Fruit fly (Drosophila melanogaster) whole organism, embryonic: ENCODE data around the gene CG7386.

ENCODE experiments used
- Ada2b ChIP-seq: fragments of 200-800 bp; sonication (Bioruptor generic); IDR thresholded peaks from 2 replicates; pipeline ENCODE4 v1.3.6; 2022; ENCODE audit warnings: missing biosample characterization, missing genetic modification characterization
- CG10274 ChIP-seq: fragments of 200-800 bp; sonication (Bioruptor generic); optimal IDR thresholded peaks from 3 replicates; lab custom pipeline; 2017; ENCODE audit warnings: missing biosample characterization, mild to moderate bottlenecking, missing genetic modification characterization
- CG10431 ChIP-seq: fragments of 200-800 bp; sonication (Bioruptor generic); optimal IDR thresholded peaks from 3 replicates; lab custom pipeline; 2018; ENCODE audit warnings: missing biosample characterization, mild to moderate bottlenecking, missing genetic modification characterization
- CG10979 ChIP-seq: fragments of 200-800 bp; sonication (Bioruptor generic); optimal IDR thresholded peaks from 2 replicates; lab custom pipeline; 2018; ENCODE audit warnings: missing biosample characterization, mild to moderate bottlenecking, missing genetic modification characterization, moderate library complexity
- CG11093 ChIP-seq: fragments of 200-800 bp; sonication (Bioruptor generic); IDR thresholded peaks from 3 replicates; pipeline ENCODE4 v1.3.6; 2022; ENCODE audit warnings: missing biosample characterization, missing genetic modification characterization
- CG11456 ChIP-seq: fragments of 200-800 bp; sonication (Bioruptor generic); IDR thresholded peaks from 3 replicates; pipeline ENCODE4 v1.3.6; 2022; ENCODE audit warnings: missing biosample characterization, missing genetic modification characterization
- CG12155 ChIP-seq: fragments of 200-800 bp; sonication (Bioruptor generic); optimal IDR thresholded peaks from 3 replicates; lab custom pipeline; 2016; ENCODE audit warnings: missing biosample characterization, missing genetic modification characterization
- CG13624 ChIP-seq: fragments of 200-800 bp; sonication (Bioruptor generic); optimal IDR thresholded peaks from 2 replicates; lab custom pipeline; 2016; ENCODE audit warnings: missing biosample characterization, missing genetic modification characterization
- CG18599 ChIP-seq: fragments of 200-800 bp; sonication (Bioruptor generic); optimal IDR thresholded peaks from 3 replicates; lab custom pipeline; 2017; ENCODE audit warnings: missing biosample characterization, missing genetic modification characterization, mild to moderate bottlenecking, moderate library complexity, missing genetic modification reagents
- CG2116 ChIP-seq: fragments of 200-800 bp; sonication (Bioruptor generic); optimal IDR thresholded peaks from 3 replicates; lab custom pipeline; 2018; ENCODE audit warnings: missing biosample characterization, mild to moderate bottlenecking, missing genetic modification characterization
- CG30020 ChIP-seq: fragments of 200-800 bp; optimal IDR thresholded peaks from 2 replicates; lab custom pipeline; 2019; ENCODE audit warnings: missing biosample characterization, mild to moderate bottlenecking, missing genetic modification characterization, moderate library complexity
- CG30403 ChIP-seq: fragments of 200-800 bp; sonication (Bioruptor generic); optimal IDR thresholded peaks from 3 replicates; lab custom pipeline; 2016; ENCODE audit warnings: missing biosample characterization, missing genetic modification characterization
- CG31224 ChIP-seq: fragments of 200-800 bp; sonication (Bioruptor generic); IDR thresholded peaks from 2 replicates; pipeline ENCODE4 v1.3.6; 2022; ENCODE audit warnings: missing biosample characterization, missing genetic modification characterization
- CG34224 ChIP-seq: fragments of 200-800 bp; sonication (Bioruptor generic); IDR thresholded peaks from 3 replicates; pipeline ENCODE4 v1.3.6; 2022; ENCODE audit warnings: missing biosample characterization, missing genetic modification characterization; ENCODE audit not compliant: partially characterized antibody
- CG42726 ChIP-seq: fragments of 200-800 bp; sonication (Bioruptor generic); IDR thresholded peaks from 2 replicates; pipeline ENCODE4 v1.3.6; 2022; ENCODE audit warnings: missing biosample characterization, missing genetic modification characterization; ENCODE audit not compliant: partially characterized antibody
- CG6175 ChIP-seq: fragments of 200-800 bp; sonication (Bioruptor generic); IDR thresholded peaks from 3 replicates; pipeline ENCODE4 v1.3.6; 2022; ENCODE audit warnings: missing biosample characterization, missing genetic modification characterization
- CG7556 ChIP-seq: fragments of 200-800 bp; sonication (Bioruptor generic); optimal IDR thresholded peaks from 2 replicates; lab custom pipeline; 2017; ENCODE audit warnings: missing biosample characterization, mild to moderate bottlenecking, missing genetic modification characterization
- CG8765 ChIP-seq: fragments of 200-800 bp; sonication (Bioruptor generic); IDR thresholded peaks from 2 replicates; pipeline ENCODE4 v1.3.6; 2022; ENCODE audit warnings: missing biosample characterization, missing genetic modification characterization
- D19B ChIP-seq: fragments of 200-800 bp; sonication (Bioruptor generic); optimal IDR thresholded peaks from 2 replicates; lab custom pipeline; 2017; ENCODE audit warnings: missing biosample characterization, mild to moderate bottlenecking, missing genetic modification characterization
- Dad ChIP-seq: fragments of 200-800 bp; sonication (Bioruptor generic); optimal IDR thresholded peaks from 3 replicates; lab custom pipeline; 2016; ENCODE audit warnings: missing biosample characterization, missing genetic modification characterization
- Dip3 ChIP-seq: fragments of 200-800 bp; sonication (Bioruptor generic); optimal IDR thresholded peaks from 3 replicates; lab custom pipeline; 2016; ENCODE audit warnings: missing biosample characterization, missing genetic modification characterization
- Fer3 ChIP-seq: fragments of 200-800 bp; sonication (Bioruptor generic); optimal IDR thresholded peaks from 2 replicates; lab custom pipeline; 2018; ENCODE audit warnings: missing biosample characterization, mild to moderate bottlenecking, missing genetic modification characterization, moderate library complexity
- HHEX ChIP-seq: fragments of 200-800 bp; sonication (Bioruptor generic); optimal IDR thresholded peaks from 3 replicates; lab custom pipeline; 2017; ENCODE audit warnings: missing biosample characterization, mild to moderate bottlenecking, missing genetic modification characterization, missing genetic modification reagents
- Hmr ChIP-seq: fragments of 200-800 bp; sonication (Bioruptor generic); optimal IDR thresholded peaks from 3 replicates; lab custom pipeline; 2017; ENCODE audit warnings: mild to moderate bottlenecking, missing biosample characterization, missing genetic modification reagents, missing genetic modification characterization
- Hr39 ChIP-seq: fragments of >200 bp; optimal IDR thresholded peaks from 2 replicates; lab custom pipeline; 2017
- Side ChIP-seq: fragments of 200-800 bp; sonication (Bioruptor generic); optimal IDR thresholded peaks from 2 replicates; lab custom pipeline; 2016; ENCODE audit warnings: missing biosample characterization, missing genetic modification characterization
- Ssrp ChIP-seq: fragments of 200-800 bp; sonication (Bioruptor generic); optimal IDR thresholded peaks from 2 replicates; lab custom pipeline; 2018; ENCODE audit warnings: missing biosample characterization, mild to moderate bottlenecking, missing genetic modification characterization, moderate library complexity
- Taf1 ChIP-seq: fragments of 200-800 bp; sonication (Bioruptor generic); IDR thresholded peaks from 2 replicates; pipeline ENCODE4 v1.3.6; 2022; ENCODE audit warnings: missing biosample characterization, missing genetic modification characterization
- YL-1 ChIP-seq: fragments of 200-800 bp; sonication (Bioruptor generic); optimal IDR thresholded peaks from 3 replicates; lab custom pipeline; 2017; ENCODE audit warnings: missing biosample characterization, mild to moderate bottlenecking, missing genetic modification characterization
- ab ChIP-seq: fragments of 200-800 bp; sonication (Bioruptor generic); optimal IDR thresholded peaks from 2 replicates; lab custom pipeline; 2016; ENCODE audit warnings: missing biosample characterization, missing genetic modification characterization
- abd-A ChIP-seq: fragments of 200-800 bp; sonication (Bioruptor generic); optimal IDR thresholded peaks from 3 replicates; lab custom pipeline; 2019; ENCODE audit warnings: missing biosample characterization, mild to moderate bottlenecking, missing genetic modification characterization, moderate library complexity
- dimm ChIP-seq: fragments of 200-800 bp; sonication (Bioruptor generic); IDR thresholded peaks from 2 replicates; pipeline ENCODE4 v1.3.6; 2022; ENCODE audit warnings: missing biosample characterization, missing genetic modification characterization
- dmrt99B ChIP-seq: fragments of 200-800 bp; sonication (Bioruptor generic); optimal IDR thresholded peaks from 2 replicates; lab custom pipeline; 2018; ENCODE audit warnings: missing biosample characterization, mild to moderate bottlenecking, missing genetic modification characterization, moderate library complexity
- her ChIP-seq: fragments of 200-800 bp; sonication (Bioruptor generic); optimal IDR thresholded peaks from 2 replicates; lab custom pipeline; 2016; ENCODE audit warnings: missing biosample characterization, missing genetic modification characterization
- ind ChIP-seq: fragments of 200-800 bp; sonication (Bioruptor generic); optimal IDR thresholded peaks from 3 replicates; lab custom pipeline; 2016; ENCODE audit warnings: missing biosample characterization, missing genetic modification characterization
- lmd ChIP-seq: fragments of 200-800 bp; sonication (Bioruptor generic); IDR thresholded peaks from 2 replicates; pipeline ENCODE4 v1.3.6; 2022; ENCODE audit warnings: missing biosample characterization, missing genetic modification characterization
- nau ChIP-seq: fragments of 200-800 bp; sonication (Bioruptor generic); optimal IDR thresholded peaks from 3 replicates; lab custom pipeline; 2017; ENCODE audit warnings: missing biosample characterization, mild to moderate bottlenecking, missing genetic modification characterization, missing genetic modification reagents
- nom ChIP-seq: fragments of 200-800 bp; sonication (Bioruptor generic); optimal IDR thresholded peaks from 2 replicates; lab custom pipeline; 2017; ENCODE audit warnings: missing biosample characterization, missing genetic modification characterization, mild to moderate bottlenecking, moderate library complexity, missing genetic modification reagents
- pan ChIP-seq, 4 experiments: fragments of >200 bp in 3 of 4; fragments of 200-800 bp in 1 of 4; sonication (Bioruptor generic) in 1 of 4; optimal IDR thresholded peaks in 3 of 4; IDR thresholded peaks in 1 of 4; 2 replicates each; pipeline versions ENCODE4 v1.3.6 to Lab custom; 2017 to 2022; ENCODE audit warnings: missing biosample characterization in 2 of 4, missing genetic modification characterization in 2 of 4, mixed read lengths in 1 of 4
- pros ChIP-seq: fragments of 200-800 bp; sonication (Bioruptor generic); optimal IDR thresholded peaks from 3 replicates; lab custom pipeline; 2019; ENCODE audit warnings: missing biosample characterization, mild to moderate bottlenecking, missing genetic modification characterization, moderate library complexity
- sens-2 ChIP-seq: fragments of 200-800 bp; sonication (Bioruptor generic); IDR thresholded peaks from 2 replicates; pipeline ENCODE4 v1.3.6; 2022; ENCODE audit warnings: missing biosample characterization, missing genetic modification characterization
- sqz ChIP-seq: fragments of 200-800 bp; sonication (Bioruptor generic); optimal IDR thresholded peaks from 3 replicates; lab custom pipeline; 2018; ENCODE audit warnings: missing biosample characterization, mild to moderate bottlenecking, missing genetic modification characterization
- stc ChIP-seq: fragments of 200-800 bp; sonication (Bioruptor generic); IDR thresholded peaks from 2 replicates; pipeline ENCODE4 v1.3.6; 2022; ENCODE audit warnings: missing biosample characterization, missing genetic modification characterization
- trem ChIP-seq: fragments of 200-800 bp; optimal IDR thresholded peaks from 3 replicates; lab custom pipeline; 2019; ENCODE audit warnings: missing biosample characterization, mild to moderate bottlenecking, missing genetic modification characterization, moderate library complexity
- twi ChIP-seq: fragments of 200-800 bp; optimal IDR thresholded peaks from 2 replicates; lab custom pipeline; 2019; ENCODE audit warnings: missing biosample characterization, mild to moderate bottlenecking, missing genetic modification characterization, moderate library complexity
- unc-4 ChIP-seq: fragments of 200-800 bp; sonication (Bioruptor generic); IDR thresholded peaks from 2 replicates; pipeline ENCODE4 v1.3.6; 2022; ENCODE audit warnings: missing biosample characterization, missing genetic modification characterization; ENCODE audit not compliant: partially characterized antibody
- wor ChIP-seq: fragments of 200-800 bp; sonication (Bioruptor generic); IDR thresholded peaks from 2 replicates; pipeline ENCODE4 v1.3.6; 2022; ENCODE audit warnings: missing biosample characterization, missing genetic modification characterization
- zen2 ChIP-seq: fragments of 200-800 bp; sonication (Bioruptor generic); IDR thresholded peaks from 3 replicates; pipeline ENCODE4 v1.3.6; 2022; ENCODE audit warnings: missing biosample characterization, missing genetic modification characterization; ENCODE audit not compliant: partially characterized antibody

Gene CG7386

DNA sequence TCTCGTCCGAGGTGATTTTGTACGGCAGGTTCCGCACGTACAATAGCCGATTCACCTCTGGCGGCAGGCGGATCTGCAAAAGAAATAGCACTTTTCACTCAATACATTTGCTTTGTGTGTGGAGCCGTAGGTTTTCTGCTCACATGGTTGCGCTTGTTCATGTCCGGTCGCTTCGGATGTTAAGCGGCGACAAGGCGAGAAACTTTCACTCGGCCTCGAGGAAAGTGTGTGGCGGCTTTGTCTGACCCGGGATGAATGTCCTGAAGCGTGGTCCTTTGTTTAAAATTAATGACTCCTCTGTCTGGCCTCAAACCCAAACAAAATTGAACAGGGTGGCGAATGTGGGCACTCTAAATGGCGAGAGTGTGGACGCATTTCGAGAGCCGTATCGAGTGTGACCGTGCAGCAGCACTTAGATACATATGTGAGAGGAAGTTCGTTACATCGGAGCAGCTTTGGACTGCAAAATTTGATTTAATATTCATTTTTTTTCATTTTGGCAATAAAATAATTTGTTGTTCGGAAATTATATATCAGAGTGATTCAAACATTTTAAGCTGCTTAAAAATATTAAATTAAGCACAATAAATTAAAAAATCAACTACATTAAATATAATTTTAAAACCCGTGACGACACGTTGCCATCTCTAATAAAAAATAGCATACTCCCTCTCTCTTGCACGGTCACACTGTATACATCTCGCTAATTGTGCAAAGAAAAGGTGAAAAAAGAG lies 3.4 kb downstream of the CG7386 start, which contains the start of the genes Sf3b6 and Tnpo (continued):
- TF ChIP-seq sqz (GFP tag; lab: Kevin White, UChicago) (peak; percentile 74), sens-2 (GFP tag; lab: Robert Waterston, UW) (peak; percentile 42; the same call in 1 of the 2 replicates), CG10274 (GFP tag; lab: Kevin White, UChicago) (peak; percentile 80), HHEX (GFP tag; lab: Kevin White, UChicago) (peak; percentile 70), CG11456 (GFP tag; lab: Robert Waterston, UW) (peak; percentile 84), CG31224 (GFP tag; lab: Robert Waterston, UW) (peak; percentile 81), twi (tag; lab: Kevin White, UChicago) (peak; percentile 83), CG12155 (GFP tag; lab: Kevin White, UChicago) (peak; percentile 91), pan (optimal IDR thresholded peaks at IDR 0.05; lab: Kevin White, UChicago) (no peak), pan (GFP tag; optimal IDR thresholded peaks at IDR 0.05 in 1 of 2, IDR thresholded peaks at IDR 0.05 in 1 of 2) (peak in 1 of 2 experiments; percentile 80), stc (GFP tag; lab: Robert Waterston, UW) (peak; percentile 60; the same call in 1 of the 2 replicates), trem (tag; lab: Kevin White, UChicago) (peak; percentile 85), CG2116 (peak; percentile 69), ind (peak; percentile 86), Side (GFP tag; lab: Kevin White, UChicago) (no peak), CG7556 (GFP tag; lab: Kevin White, UChicago) (no peak), Taf1 (GFP tag; lab: Robert Waterston, UW) (peak; percentile 68; the same call in 1 of the 2 replicates), CG10979 (tag; lab: Kevin White, UChicago) (peak; percentile 71), Fer3 (tag; lab: Kevin White, UChicago) (no peak), unc-4 (GFP tag; lab: Robert Waterston, UW) (peak; percentile 65), nom (no peak), dimm (GFP tag; lab: Robert Waterston, UW) (peak; percentile 35; the same call in 1 of the 2 replicates), CG8765 (GFP tag; lab: Robert Waterston, UW) (peak; percentile 76), zen2 (no peak; the same call in 2 of the 3 replicates), abd-A (tag; lab: Kevin White, UChicago) (no peak), CG6175 (GFP tag; lab: Robert Waterston, UW) (peak; percentile 39; the same call in 1 of the 3 replicates), lmd (GFP tag; lab: Robert Waterston, UW) (peak; percentile 85), wor (GFP tag; lab: Robert Waterston, UW) (peak; percentile 79), CG42726 (GFP tag; lab: Robert Waterston, UW) (0 out of 2 replicates have a peak, but pooled peaks have one; percentile 31), Dad (GFP tag; lab: Kevin White, UChicago) (peak; percentile 12), Ada2b (GFP tag; lab: Robert Waterston, UW) (peak; percentile 70), CG34224 (peak; percentile 36), Hmr (GFP tag; lab: Kevin White, UChicago) (no peak), CG11093 (peak; percentile 59; the same call in 2 of the 3 replicates), dmrt99B (no peak), ab (GFP tag; lab: Kevin White, UChicago) (no peak), Ssrp (peak; percentile 87), CG18599 (GFP tag; lab: Kevin White, UChicago) (no peak), YL-1 (GFP tag; lab: Kevin White, UChicago) (peak; percentile 86), CG30403 (GFP tag; lab: Kevin White, UChicago) (peak; percentile 95), her (GFP tag; lab: Kevin White, UChicago) (peak; percentile 9), nau (GFP tag; lab: Kevin White, UChicago) (no peak), CG13624 (GFP tag; lab: Kevin White, UChicago) (peak; percentile 51), pros (GFP tag; lab: Kevin White, UChicago) (no peak), D19B (GFP tag; lab: Kevin White, UChicago) (peak; percentile 88), CG30020 (tag; lab: Kevin White, UChicago) (no peak), Dip3 (GFP tag; lab: Kevin White, UChicago) (peak; percentile 77), Hr39 (lab: Kevin White, UChicago) (no peak), CG10431 (peak; percentile 58)
